Worm (Caenorhabditis elegans) whole organism, L4/young adult: ENCODE results near the gene agxt-1.
A peak's percentile ranks its signal among the peaks of the same experiment; 100 is the strongest.

Experiments
- W03F9.2 ChIP-seq: fragments of 150-350 bp; optimal IDR thresholded peaks from 2 replicates; lab custom pipeline; 2014; ENCODE audit warnings: missing biosample characterization, missing genetic modification characterization
- dao-5 ChIP-seq: sonication (generic microtip); optimal IDR thresholded peaks from 2 replicates; lab custom pipeline; 2016; ENCODE audit warnings: missing genotype, missing genetic modification characterization, moderate library complexity, missing compliant biosample characterization
- him-1 ChIP-seq: sonication (generic microtip); optimal IDR thresholded peaks from 2 replicates; lab custom pipeline; 2016; ENCODE audit warnings: missing genotype, missing genetic modification reagents, missing genetic modification characterization, missing compliant biosample characterization

agxt-1 gene

ce11 chrII:8884262-8884949, 39.0 kb downstream of the agxt-1 start, which contains the start of the genes T07D4.5 and ddx-19:
Gene T07D4.5 (minus strand): TSS chrII:8884332.
Gene ddx-19 (plus strand): TSS chrII:8884899.
- TF ChIP-seq him-1 (tag; lab: Kevin White, UChicago) (no peak), W03F9.2 (tag; lab: Kevin White, UChicago) (peak; percentile 28)

ce11 chrII:8889589-8889988, 44.2 kb downstream of the agxt-1 start:
- TF ChIP-seq W03F9.2 (tag; lab: Kevin White, UChicago) (no peak), dao-5 (tag; lab: Kevin White, UChicago) (no peak), him-1 (tag; lab: Kevin White, UChicago) (no peak)

- TF ChIP-seq dao-5 (tag; lab: Kevin White, UChicago) (no peak), him-1 (tag; lab: Kevin White, UChicago) (no peak), W03F9.2 (tag; lab: Kevin White, UChicago) (peak; percentile 37)
Measured at ce11 chrII:8890017-8890416, 44.6 kb downstream of the agxt-1 start.

ce11 chrII:8890530-8890929, 45.1 kb downstream of the agxt-1 start:
- TF ChIP-seq dao-5 (tag; lab: Kevin White, UChicago) (no peak), him-1 (tag; lab: Kevin White, UChicago) (no peak), W03F9.2 (tag; lab: Kevin White, UChicago) (no peak)

- TF ChIP-seq him-1 (tag; lab: Kevin White, UChicago) (no peak), W03F9.2 (tag; lab: Kevin White, UChicago) (no peak), dao-5 (tag; lab: Kevin White, UChicago) (no peak)
Measured at ce11 chrII:8891042-8891441, 45.6 kb downstream of the agxt-1 start.

ce11 chrII:8891606-8892005, 46.2 kb downstream of the agxt-1 start:
- TF ChIP-seq him-1 (tag; lab: Kevin White, UChicago) = no peak
- no peak for TF ChIP-seq dao-5 (tag; lab: Kevin White, UChicago)
- no peak for TF ChIP-seq W03F9.2 (tag; lab: Kevin White, UChicago)

ce11 chrII:8895398-8895797, 50.0 kb downstream of the agxt-1 start:
- TF ChIP-seq him-1 (tag; lab: Kevin White, UChicago) (no peak), W03F9.2 (tag; lab: Kevin White, UChicago) (no peak), dao-5 (tag; lab: Kevin White, UChicago) (no peak)

- TF ChIP-seq dao-5 (tag; lab: Kevin White, UChicago) (no peak), him-1 (tag; lab: Kevin White, UChicago) (no peak), W03F9.2 (tag; lab: Kevin White, UChicago) (no peak)
Measured at ce11 chrII:8895895-8896294, 50.5 kb downstream of the agxt-1 start.

ce11 chrII:8896541-8896940, 51.1 kb downstream of the agxt-1 start, which contains the start of gene lat-1:
Gene lat-1 (plus strand): TSS chrII:8896841.
- no peak for TF ChIP-seq W03F9.2 (tag; lab: Kevin White, UChicago)
- no peak for TF ChIP-seq him-1 (tag; lab: Kevin White, UChicago)
- no peak for TF ChIP-seq dao-5 (tag; lab: Kevin White, UChicago)

- TF ChIP-seq him-1 (tag; lab: Kevin White, UChicago) = no peak
- no peak for TF ChIP-seq W03F9.2 (tag; lab: Kevin White, UChicago)
- TF ChIP-seq dao-5 (tag; lab: Kevin White, UChicago) = no peak
Measured at ce11 chrII:8897244-8897643, 51.8 kb downstream of the agxt-1 start.
